Fruit fly (Drosophila melanogaster) whole organism, adult: ENCODE measurements around the gene Vps8.

ENCODE experiments used
- CG11617 ChIP-seq: fragments of 200-800 bp; sonication (Bioruptor generic); optimal IDR thresholded peaks from 2 replicates; lab custom pipeline; 2017; ENCODE audit warnings: mild to moderate bottlenecking, missing biosample characterization, missing genetic modification reagents, missing genetic modification characterization
- CG12768 ChIP-seq: fragments of 200-800 bp; sonication (Bioruptor generic); optimal IDR thresholded peaks from 2 replicates; lab custom pipeline; 2017; ENCODE audit warnings: missing biosample characterization, missing genetic modification characterization, mild to moderate bottlenecking, moderate library complexity, missing genetic modification reagents
- CG1620 ChIP-seq: fragments of 200-800 bp; sonication (Bioruptor generic); optimal IDR thresholded peaks from 2 replicates; lab custom pipeline; 2016; ENCODE audit warnings: missing biosample characterization, missing genetic modification characterization
- CG33017 ChIP-seq: fragments of 200-800 bp; sonication (Bioruptor generic); optimal IDR thresholded peaks from 2 replicates; lab custom pipeline; 2018; ENCODE audit warnings: missing biosample characterization, mild to moderate bottlenecking, missing genetic modification characterization, moderate library complexity
- CG7101 ChIP-seq: fragments of 200-800 bp; sonication (Bioruptor generic); optimal IDR thresholded peaks from 2 replicates; lab custom pipeline; 2018; ENCODE audit warnings: missing biosample characterization, mild to moderate bottlenecking, missing genetic modification characterization, moderate library complexity
- Mnt ChIP-seq: fragments of 200-800 bp; sonication (Bioruptor generic); optimal IDR thresholded peaks from 2 replicates; lab custom pipeline; 2016; ENCODE audit warnings: missing biosample characterization, mild to moderate bottlenecking, missing genetic modification characterization
- bab1 ChIP-seq: fragments of 200-800 bp; sonication (Bioruptor generic); optimal IDR thresholded peaks from 3 replicates; lab custom pipeline; 2019; ENCODE audit warnings: missing biosample characterization, mild to moderate bottlenecking, missing genetic modification characterization, moderate library complexity
- cic ChIP-seq: fragments of 200-800 bp; sonication (Bioruptor generic); optimal IDR thresholded peaks from 2 replicates; lab custom pipeline; 2017; ENCODE audit warnings: missing biosample characterization, mild to moderate bottlenecking, missing genetic modification characterization, moderate library complexity
- kay ChIP-seq: fragments of 200-800 bp; sonication (Bioruptor generic); peaks from one replicate; lab custom pipeline; 2016; ENCODE audit warnings: missing biosample characterization, missing genetic modification characterization, borderline replicate concordance
- pad ChIP-seq: fragments of 200-800 bp; sonication (Bioruptor generic); optimal IDR thresholded peaks from 3 replicates; lab custom pipeline; 2017; ENCODE audit warnings: missing biosample characterization, missing genetic modification characterization, mild to moderate bottlenecking, moderate library complexity, missing genetic modification reagents

dm6 chr3L:6457208-6457607, 37.9 kb downstream of the Vps8 start:
- TF ChIP-seq CG7101 (no peak), pad (GFP tag; lab: Kevin White, UChicago) (no peak), bab1 (no peak), CG12768 (no peak), kay (GFP tag; lab: Kevin White, UChicago) (no peak), CG11617 (no peak), CG33017 (tag; lab: Kevin White, UChicago) (no peak), cic (no peak), CG1620 (no peak), Mnt (GFP tag; lab: Kevin White, UChicago) (no peak)
